Worm (Caenorhabditis elegans) whole organism, L1 larva: ENCODE measurements around the gene C06E1.1.

Experiments
- C04F5.9 ChIP-seq: sonication (generic microtip); optimal IDR thresholded peaks from 2 replicates; lab custom pipeline; 2016; ENCODE audit warnings: missing genetic modification characterization, missing compliant biosample characterization
- C16A3.4 ChIP-seq: fragments of 150-350 bp; optimal IDR thresholded peaks from 2 replicates; lab custom pipeline; 2014; ENCODE audit warnings: missing biosample characterization, missing genetic modification characterization
- aha-1 ChIP-seq: fragments of 150-350 bp; optimal IDR thresholded peaks from 2 replicates; lab custom pipeline; 2014; ENCODE audit warnings: missing biosample characterization, missing genetic modification characterization
- ceh-63 ChIP-seq: fragments of 200-800 bp; sonication (Bioruptor generic); optimal IDR thresholded peaks from 2 replicates; lab custom pipeline; 2018; ENCODE audit warnings: mild to moderate bottlenecking, missing genetic modification characterization, missing compliant biosample characterization
- ceh-82 ChIP-seq, 3 experiments: fragments of 150-350 bp in 1 of 3; sonication (generic microtip) in 2 of 3; optimal IDR thresholded peaks; 2 replicates each; lab custom pipeline; 2014 to 2017; ENCODE audit warnings: missing biosample characterization in 3 of 3, missing genetic modification characterization in 3 of 3
- ceh-88 ChIP-seq: fragments of 200-800 bp; sonication (Bioruptor generic); IDR thresholded peaks from 2 replicates; pipeline ENCODE4 v1.3.6; 2022; ENCODE audit warnings: missing genetic modification characterization, missing compliant biosample characterization
- dpl-1 ChIP-seq, 3 experiments: fragments of 150-350 bp in 2 of 3; sonication (generic microtip) in 1 of 3; optimal IDR thresholded peaks; 2 replicates each; lab custom pipeline; 2014 to 2017; ENCODE audit warnings: missing biosample characterization in 3 of 3, missing genetic modification characterization in 3 of 3, missing genetic modification reagents in 3 of 3
- dsc-1 ChIP-seq: sonication (generic microtip); optimal IDR thresholded peaks from 2 replicates; lab custom pipeline; 2016; ENCODE audit warnings: mild to moderate bottlenecking, missing genetic modification characterization, missing compliant biosample characterization
- efl-1 ChIP-seq, 4 experiments: fragments of 150-350 bp; optimal IDR thresholded peaks in 3 of 4; peaks in 1 of 4; 1 replicate in 1 of 4; 2 replicates in 3 of 4; lab custom pipeline; 2014; ENCODE audit warnings: missing biosample characterization in 2 of 4, missing genetic modification characterization in 2 of 4, missing genetic modification reagents in 2 of 4
- egl-13 ChIP-seq: sonication (generic microtip); optimal IDR thresholded peaks from 2 replicates; lab custom pipeline; 2016; ENCODE audit warnings: missing genotype, missing genetic modification reagents, missing genetic modification characterization, missing compliant biosample characterization
- egl-27 ChIP-seq, 2 experiments: fragments of 150-350 bp in 1 of 2; sonication (generic microtip); optimal IDR thresholded peaks; 3 replicates each; lab custom pipeline; 2017 to 2018; ENCODE audit warnings: missing biosample characterization in 2 of 2, missing genetic modification characterization in 2 of 2, missing genetic modification reagents in 2 of 2
- ets-5 ChIP-seq: fragments of 200-800 bp; sonication (Bioruptor generic); IDR thresholded peaks from 2 replicates; pipeline ENCODE4 v1.3.6; 2022; ENCODE audit warnings: missing genetic modification characterization, missing compliant biosample characterization
- fkh-10 ChIP-seq: sonication (generic microtip); optimal IDR thresholded peaks from 2 replicates; lab custom pipeline; 2017; ENCODE audit warnings: missing biosample characterization, missing genetic modification reagents, missing genetic modification characterization
- fkh-4 ChIP-seq: sonication (generic microtip); optimal IDR thresholded peaks from 2 replicates; lab custom pipeline; 2016; ENCODE audit warnings: missing compliant biosample characterization, missing genetic modification characterization, borderline replicate concordance
- fkh-8 ChIP-seq: sonication (generic microtip); optimal IDR thresholded peaks from 2 replicates; lab custom pipeline; 2016; ENCODE audit warnings: mild to moderate bottlenecking, missing genetic modification characterization, missing compliant biosample characterization
- fos-1 ChIP-seq: fragments of 150-350 bp; optimal IDR thresholded peaks from 2 replicates; lab custom pipeline; 2014; ENCODE audit warnings: missing biosample characterization, missing genetic modification characterization
- grh-1 ChIP-seq: fragments of 200-800 bp; sonication (Bioruptor generic); IDR thresholded peaks from 2 replicates; pipeline ENCODE4 v1.3.6; 2022; ENCODE audit warnings: missing genetic modification reagents, missing genetic modification characterization, missing compliant biosample characterization
- irx-1 ChIP-seq: sonication (generic microtip); optimal IDR thresholded peaks from 2 replicates; lab custom pipeline; 2016; ENCODE audit warnings: missing genetic modification characterization, missing compliant biosample characterization
- jun-1 ChIP-seq: fragments of 150-350 bp; optimal IDR thresholded peaks from 2 replicates; lab custom pipeline; 2014; ENCODE audit warnings: missing biosample characterization, missing genetic modification reagents, missing genetic modification characterization
- lin-13 ChIP-seq: fragments of 150-350 bp; optimal IDR thresholded peaks from 2 replicates; lab custom pipeline; 2014; ENCODE audit warnings: missing biosample characterization, missing genetic modification reagents, missing genetic modification characterization
- lin-14 ChIP-seq: fragments of 200-800 bp; sonication (Bioruptor generic); optimal IDR thresholded peaks from 2 replicates; lab custom pipeline; 2018; ENCODE audit warnings: mild to moderate bottlenecking, missing genetic modification characterization, moderate library complexity, missing compliant biosample characterization
- lin-35 ChIP-seq, 2 experiments: fragments of 150-350 bp; optimal IDR thresholded peaks; 2 replicates each; lab custom pipeline; 2014; ENCODE audit warnings: missing biosample characterization in 2 of 2, missing genetic modification characterization in 2 of 2, missing genetic modification reagents in 2 of 2
- lir-3 ChIP-seq: sonication (generic microtip); optimal IDR thresholded peaks from 2 replicates; lab custom pipeline; 2016; ENCODE audit warnings: mild to moderate bottlenecking, missing genetic modification characterization, moderate library complexity, missing compliant biosample characterization; ENCODE audit not compliant: poor library complexity
- lsy-2 ChIP-seq, 2 experiments: fragments of 150-350 bp; optimal IDR thresholded peaks; 2 replicates each; lab custom pipeline; 2014; ENCODE audit warnings: missing biosample characterization in 2 of 2, missing genetic modification characterization in 2 of 2
- mab-9 ChIP-seq: fragments of 200-800 bp; sonication (Bioruptor generic); IDR thresholded peaks from 2 replicates; pipeline ENCODE4 v1.3.6; 2022; ENCODE audit warnings: missing genetic modification reagents, missing genetic modification characterization, missing compliant biosample characterization
- mdl-1 ChIP-seq, 2 experiments: fragments of 150-350 bp; optimal IDR thresholded peaks; 2 replicates each; lab custom pipeline; 2014 to 2017; ENCODE audit warnings: missing biosample characterization in 2 of 2, missing genetic modification characterization in 2 of 2, inconsistent platforms in 1 of 2
- nhr-11 ChIP-seq: fragments of 150-350 bp; optimal IDR thresholded peaks from 2 replicates; lab custom pipeline; 2014; ENCODE audit warnings: missing biosample characterization, missing genetic modification characterization
- nhr-12 ChIP-seq: sonication (generic microtip); optimal IDR thresholded peaks from 2 replicates; lab custom pipeline; 2017; ENCODE audit warnings: missing biosample characterization, missing genetic modification characterization
- nhr-19 ChIP-seq: fragments of 200-800 bp; sonication (Bioruptor generic); conservative IDR thresholded peaks from 2 replicates; pipeline ENCODE4 v1.3.6; 2022; ENCODE audit warnings: missing genetic modification characterization, missing compliant biosample characterization
- nhr-20 ChIP-seq: sonication (generic microtip); optimal IDR thresholded peaks from 2 replicates; lab custom pipeline; 2016; ENCODE audit warnings: mild to moderate bottlenecking, missing genetic modification characterization, missing compliant biosample characterization
- nhr-28 ChIP-seq: fragments of 150-350 bp; optimal IDR thresholded peaks from 2 replicates; lab custom pipeline; 2014; ENCODE audit warnings: missing biosample characterization, missing genetic modification characterization
- nhr-71 ChIP-seq: sonication (generic microtip); optimal IDR thresholded peaks from 2 replicates; lab custom pipeline; 2016; ENCODE audit warnings: mild to moderate bottlenecking, missing genetic modification characterization, moderate library complexity, missing compliant biosample characterization
- nhr-76 ChIP-seq: sonication (generic microtip); optimal IDR thresholded peaks from 2 replicates; lab custom pipeline; 2017; ENCODE audit warnings: missing biosample characterization, missing genetic modification characterization
- nhr-77 ChIP-seq: fragments of 150-350 bp; optimal IDR thresholded peaks from 2 replicates; lab custom pipeline; 2014; ENCODE audit warnings: missing biosample characterization, missing genetic modification characterization
- nhr-84 ChIP-seq: sonication (generic microtip); optimal IDR thresholded peaks from 2 replicates; lab custom pipeline; 2017; ENCODE audit warnings: missing biosample characterization, missing genetic modification characterization
- nhr-85 ChIP-seq: sonication (generic microtip); peaks from one replicate; lab custom pipeline; 2016; ENCODE audit warnings: missing genetic modification characterization, inconsistent platforms, missing compliant biosample characterization
- nhr-90 ChIP-seq: sonication (generic microtip); optimal IDR thresholded peaks from 2 replicates; lab custom pipeline; 2016; ENCODE audit warnings: mild to moderate bottlenecking, missing genetic modification characterization, missing compliant biosample characterization; ENCODE audit not compliant: poor library complexity
- rnt-1 ChIP-seq: sonication (generic microtip); optimal IDR thresholded peaks from 2 replicates; lab custom pipeline; 2016; ENCODE audit warnings: mild to moderate bottlenecking, missing genetic modification characterization, moderate library complexity, missing compliant biosample characterization
- snpc-4 ChIP-seq: fragments of 150-350 bp; optimal IDR thresholded peaks from 2 replicates; lab custom pipeline; 2014; ENCODE audit warnings: missing biosample characterization, missing genetic modification characterization
- sox-4 ChIP-seq: sonication (generic microtip); optimal IDR thresholded peaks from 2 replicates; lab custom pipeline; 2016; ENCODE audit warnings: missing genetic modification characterization, missing compliant biosample characterization
- sptf-1 ChIP-seq: fragments of 150-350 bp; optimal IDR thresholded peaks from 2 replicates; lab custom pipeline; 2014; ENCODE audit warnings: missing biosample characterization, missing genetic modification characterization
- unc-30 ChIP-seq: sonication (generic microtip); optimal IDR thresholded peaks from 2 replicates; lab custom pipeline; 2017; ENCODE audit warnings: missing biosample characterization, missing genetic modification characterization
- unc-98 ChIP-seq: fragments of 200-800 bp; sonication (Bioruptor generic); IDR thresholded peaks from 2 replicates; pipeline ENCODE4 v1.3.6; 2022; ENCODE audit warnings: missing genetic modification characterization, missing compliant biosample characterization
- vab-15 ChIP-seq: sonication (generic microtip); optimal IDR thresholded peaks from 2 replicates; lab custom pipeline; 2017; ENCODE audit warnings: missing genotype, mild to moderate bottlenecking, missing genetic modification characterization, missing compliant biosample characterization
- xbp-1 ChIP-seq: sonication (generic microtip); optimal IDR thresholded peaks from 2 replicates; lab custom pipeline; 2016; ENCODE audit warnings: missing genetic modification characterization, missing compliant biosample characterization
- zip-4 ChIP-seq: fragments of 200-800 bp; sonication (Bioruptor generic); optimal IDR thresholded peaks from 2 replicates; lab custom pipeline; 2018; ENCODE audit warnings: mild to moderate bottlenecking, missing genetic modification characterization, moderate library complexity, missing compliant biosample characterization
- ztf-11 ChIP-seq, 2 experiments: sonication (generic microtip); optimal IDR thresholded peaks; 2 replicates each; lab custom pipeline; 2016 to 2017; ENCODE audit warnings: missing genetic modification characterization in 2 of 2, missing biosample characterization in 1 of 2, missing compliant biosample characterization in 1 of 2

C06E1.1 gene

ce11 chrIII:8646021-8646420, 40.4 kb downstream of the C06E1.1 start:
- no peak for TF ChIP-seq nhr-90 (tag; lab: Kevin White, UChicago)
- TF ChIP-seq efl-1 (optimal IDR thresholded peaks at IDR 0.05; lab: Kevin White, UChicago), result no peak
- peak in 1 of 2 experiments; percentile 46 for TF ChIP-seq efl-1 (GFP tag; optimal IDR thresholded peaks at IDR 0.05 in 1 of 2; lab: Kevin White, UChicago)

- TF ChIP-seq ztf-11 (tag; optimal IDR thresholded peaks at IDR 0.05; lab: Kevin White, UChicago), result no peak
- no peak for TF ChIP-seq ceh-88 (GFP tag; lab: Robert Waterston, UW)
- TF ChIP-seq nhr-19 (GFP tag; lab: Robert Waterston, UW), result no peak
- no peak for TF ChIP-seq aha-1
- TF ChIP-seq rnt-1, result no peak
- TF ChIP-seq nhr-11, result no peak
- no peak for TF ChIP-seq jun-1 (tag; lab: Kevin White, UChicago)
Observed at ce11 chrIII:8648589-8648988, 43.0 kb downstream of the C06E1.1 start, which contains the start of gene F22B7.3. F22B7.3 (plus strand) TSS chrIII:8648889.

ce11 chrIII:8650235-8650817, 44.7 kb downstream of the C06E1.1 start, which contains the start of gene flp-23:
flp-23 (plus strand) TSS chrIII:8650767.
- TF ChIP-seq fkh-8 (tag; lab: Kevin White, UChicago), result no peak
- no peak for TF ChIP-seq nhr-85 (tag; lab: Kevin White, UChicago)
- no peak for TF ChIP-seq fkh-10 (GFP tag; lab: Kevin White, UChicago)
- peak; percentile 2 to 36 for TF ChIP-seq lin-35 (GFP tag; optimal IDR thresholded peaks at IDR 0.05; lab: Kevin White, UChicago)
- TF ChIP-seq lin-13 (GFP tag; lab: Kevin White, UChicago), result peak; percentile 1
- no peak for TF ChIP-seq ceh-63 (GFP tag; lab: Kevin White, UChicago)
- TF ChIP-seq unc-30 (tag; lab: Kevin White, UChicago), result no peak
- TF ChIP-seq fkh-4, result no peak
- no peak for TF ChIP-seq nhr-76
- no peak for TF ChIP-seq nhr-84 (tag; lab: Kevin White, UChicago)
- peak; percentile 52 for TF ChIP-seq lin-14 (GFP tag; lab: Kevin White, UChicago)
- TF ChIP-seq vab-15 (tag; lab: Kevin White, UChicago), result no peak
- TF ChIP-seq egl-27 (tag; optimal IDR thresholded peaks at IDR 0.05; lab: Kevin White, UChicago), result no peak
- TF ChIP-seq aha-1, result no peak
- TF ChIP-seq unc-98, result no peak
- peak; percentile 34 for TF ChIP-seq xbp-1 (tag; lab: Kevin White, UChicago)
- no peak for TF ChIP-seq sptf-1 (tag; lab: Kevin White, UChicago)
- peak in 1 of 2 experiments; percentile 23 for TF ChIP-seq mdl-1 (tag; optimal IDR thresholded peaks at IDR 0.05; lab: Kevin White, UChicago)
- TF ChIP-seq nhr-28 (tag; lab: Kevin White, UChicago), result no peak
- TF ChIP-seq C04F5.9 (tag; lab: Kevin White, UChicago), result no peak
- TF ChIP-seq efl-1 (optimal IDR thresholded peaks at IDR 0.05; lab: Kevin White, UChicago), result peak; percentile 19 to 34
- TF ChIP-seq efl-1 (GFP tag; optimal IDR thresholded peaks at IDR 0.05 in 1 of 2; lab: Kevin White, UChicago), result peak in 1 of 2 experiments; percentile 33
- no peak for TF ChIP-seq egl-13 (tag; lab: Kevin White, UChicago)
- no peak for TF ChIP-seq nhr-77 (tag; lab: Kevin White, UChicago)
- TF ChIP-seq nhr-90 (tag; lab: Kevin White, UChicago), result peak; percentile 22
- peak; percentile 12 for TF ChIP-seq C16A3.4 (tag; lab: Kevin White, UChicago)
- TF ChIP-seq grh-1 (GFP tag; lab: Robert Waterston, UW), result no peak
- peak; percentile 9 for TF ChIP-seq nhr-20 (tag; lab: Kevin White, UChicago)
- TF ChIP-seq ets-5 (GFP tag; lab: Robert Waterston, UW), result no peak
- no peak for TF ChIP-seq nhr-12 (tag; lab: Kevin White, UChicago)
- TF ChIP-seq mab-9, result no peak
- no peak for TF ChIP-seq fos-1 (tag; lab: Kevin White, UChicago)
- TF ChIP-seq lir-3, result peak; percentile 17
- TF ChIP-seq lsy-2 (tag; optimal IDR thresholded peaks at IDR 0.05; lab: Kevin White, UChicago), result peak; percentile 29 to 50
- peak; percentile 62 for TF ChIP-seq nhr-71 (tag; lab: Kevin White, UChicago)
- TF ChIP-seq sox-4, result no peak
- no peak for TF ChIP-seq zip-4 (GFP tag; lab: Kevin White, UChicago)
- peak in 1 of 3 experiments; percentile 37 for TF ChIP-seq ceh-82 (tag; optimal IDR thresholded peaks at IDR 0.05; lab: Kevin White, UChicago)
- TF ChIP-seq irx-1 (tag; lab: Kevin White, UChicago), result no peak
- TF ChIP-seq snpc-4 (tag; lab: Kevin White, UChicago), result no peak
- TF ChIP-seq ceh-88 (GFP tag; lab: Robert Waterston, UW), result no peak
- TF ChIP-seq dpl-1 (GFP tag; optimal IDR thresholded peaks at IDR 0.05; lab: Kevin White, UChicago), result peak in 2 of 3 experiments; percentile 24 to 30
- peak; percentile 12 for TF ChIP-seq dsc-1 (tag; lab: Kevin White, UChicago)
- TF ChIP-seq nhr-19 (GFP tag; lab: Robert Waterston, UW), result no peak
